Worm (Caenorhabditis elegans) whole organism, L4 larva: ENCODE results near the gene dep-1.

Source experiments
- ama-1 ChIP-seq: fragments of 150-350 bp; optimal IDR thresholded peaks from 2 replicates; lab custom pipeline; 2014; ENCODE audit warnings: inconsistent platforms, mixed read lengths
- egl-27 ChIP-seq: sonication (generic microtip); optimal IDR thresholded peaks from 3 replicates; lab custom pipeline; 2017; ENCODE audit warnings: missing biosample characterization, missing genetic modification reagents, missing genetic modification characterization
- lin-13 ChIP-seq: fragments of 150-350 bp; optimal IDR thresholded peaks from 2 replicates; lab custom pipeline; 2014; ENCODE audit warnings: missing biosample characterization, missing genetic modification reagents, missing genetic modification characterization
- lsy-2 ChIP-seq, 2 experiments: fragments of 150-350 bp in 1 of 2; sonication (generic microtip) in 1 of 2; optimal IDR thresholded peaks; 2 replicates each; lab custom pipeline; 2014 to 2017; ENCODE audit warnings: missing biosample characterization in 2 of 2, missing genetic modification characterization in 2 of 2
- nhr-237 ChIP-seq: sonication (generic microtip); optimal IDR thresholded peaks from 2 replicates; lab custom pipeline; 2017; ENCODE audit warnings: missing biosample characterization, missing genetic modification characterization
- snpc-4 ChIP-seq: fragments of 150-350 bp; optimal IDR thresholded peaks from 2 replicates; lab custom pipeline; 2014; ENCODE audit warnings: missing biosample characterization, missing genetic modification characterization
- unc-39 ChIP-seq: sonication (generic microtip); optimal IDR thresholded peaks from 2 replicates; lab custom pipeline; 2017; ENCODE audit warnings: missing biosample characterization, missing genetic modification characterization

ce11 chrII:8962206-8962605, 57.4 kb downstream of the dep-1 start:
- TF ChIP-seq ama-1 (lab: Kevin White, UChicago) (no peak), lin-13 (GFP tag; lab: Kevin White, UChicago) (no peak), unc-39 (tag; lab: Kevin White, UChicago) (no peak), egl-27 (tag; lab: Kevin White, UChicago) (no peak), lsy-2 (tag; optimal IDR thresholded peaks at IDR 0.05; lab: Kevin White, UChicago) (peak in 1 of 2 experiments; percentile 11), nhr-237 (tag; lab: Kevin White, UChicago) (no peak), snpc-4 (no peak)
